Worm (Caenorhabditis elegans): ENCODE measurements around the gene ZK856.11.

ZK856.11 gene

ce11 chrV:10241121-10241803 is 36.5 kb upstream of the ZK856.11 start, which contains the start of the genes C12D8.21 and col-148:
Gene C12D8.21 (minus strand): TSS chrV:10241188.
Gene col-148 (plus strand): TSS chrV:10241753.
- TF ChIP-seq lin-11 (tag; optimal IDR thresholded peaks at IDR 0.05) = no peak
- TF ChIP-seq ref-2 (tag; optimal IDR thresholded peaks at IDR 0.05) = no peak
- no peak for TF ChIP-seq ceh-18 (tag; optimal IDR thresholded peaks at IDR 0.05)
- TF ChIP-seq syd-9 (tag; optimal IDR thresholded peaks at IDR 0.05) = no peak
- TF ChIP-seq pha-2 (tag; optimal IDR thresholded peaks at IDR 0.05) = no peak
- TF ChIP-seq ttx-3 (tag; optimal IDR thresholded peaks at IDR 0.05) = no peak
- TF ChIP-seq pqm-1 (tag; optimal IDR thresholded peaks at IDR 0.05) = no peak
- TF ChIP-seq rnt-1 (tag; optimal IDR thresholded peaks at IDR 0.05) = no peak
- TF ChIP-seq pat-9 (tag; optimal IDR thresholded peaks at IDR 0.05) = no peak
- no peak for TF ChIP-seq elt-2 (tag; optimal IDR thresholded peaks at IDR 0.05)
- TF ChIP-seq sdc-2 (tag; optimal IDR thresholded peaks at IDR 0.05) = no peak
- TF ChIP-seq pax-1 (tag; optimal IDR thresholded peaks at IDR 0.05) = no peak
- TF ChIP-seq fax-1 (tag; optimal IDR thresholded peaks at IDR 0.05) = no peak
- no peak for TF ChIP-seq tbx-7 (tag; optimal IDR thresholded peaks at IDR 0.05)
- no peak for TF ChIP-seq ceh-2 (tag; optimal IDR thresholded peaks at IDR 0.05)
- no peak for TF ChIP-seq ets-4 (tag; optimal IDR thresholded peaks at IDR 0.05)
- no peak for TF ChIP-seq unc-3 (GFP tag; conservative IDR thresholded peaks at IDR 0.05)
- no peak for TF ChIP-seq unc-3 (tag; optimal IDR thresholded peaks at IDR 0.05)

- TF ChIP-seq pax-1 (tag; optimal IDR thresholded peaks at IDR 0.05) (no peak), eyg-1 (tag; optimal IDR thresholded peaks at IDR 0.05) (no peak)
Observed at ce11 chrV:10239861-10240260, 35.1 kb upstream of the ZK856.11 start, which contains the start of gene fipr-8. Gene fipr-8 (minus strand): TSS chrV:10239961.

ce11 chrV:10238665-10239064 is 33.9 kb upstream of the ZK856.11 start, which contains the start of gene fubl-1:
Gene fubl-1 (minus strand): TSS chrV:10238866.
- TF ChIP-seq npax-4 (tag; optimal IDR thresholded peaks at IDR 0.05) (no peak), tbx-2 (tag; optimal IDR thresholded peaks at IDR 0.05) (peak; percentile 26), unc-55 (GFP tag; optimal IDR thresholded peaks at IDR 0.05) (peak; percentile 30), ceh-31 (tag; optimal IDR thresholded peaks at IDR 0.05) (peak; percentile 59)

- TF ChIP-seq unc-86 (tag; optimal IDR thresholded peaks at IDR 0.05) (no peak), ahr-1 (tag; optimal IDR thresholded peaks at IDR 0.05) (no peak), ref-2 (tag; optimal IDR thresholded peaks at IDR 0.05) (no peak), dmd-4 (tag; optimal IDR thresholded peaks at IDR 0.05; ENCODE audit: borderline replicate concordance) (no peak), ceh-48 (tag; optimal IDR thresholded peaks at IDR 0.05) (no peak), ceh-2 (tag; optimal IDR thresholded peaks at IDR 0.05) (no peak), C08G9.2 (tag; optimal IDR thresholded peaks at IDR 0.05) (no peak), tbx-2 (tag; optimal IDR thresholded peaks at IDR 0.05) (no peak), odd-2 (tag; optimal IDR thresholded peaks at IDR 0.05) (no peak), sdc-2 (tag; optimal IDR thresholded peaks at IDR 0.05) (no peak), T23F11.4 (GFP tag; optimal IDR thresholded peaks at IDR 0.05) (no peak), ceh-30 (tag; optimal IDR thresholded peaks at IDR 0.05) (no peak), ceh-24 (tag; optimal IDR thresholded peaks at IDR 0.05) (no peak), nfya-1 (tag; optimal IDR thresholded peaks at IDR 0.05) (no peak)
Observed at ce11 chrV:10237959-10238444, 33.3 kb upstream of the ZK856.11 start.

- TF ChIP-seq gmeb-2 (tag; optimal IDR thresholded peaks at IDR 0.05) (no peak), ztf-16 (tag; optimal IDR thresholded peaks at IDR 0.05) (no peak), ceh-34 (tag; optimal IDR thresholded peaks at IDR 0.05) (no peak), nhr-11 (tag; optimal IDR thresholded peaks at IDR 0.05) (no peak), unc-42 (tag; optimal IDR thresholded peaks at IDR 0.05) (no peak), zip-5 (tag; optimal IDR thresholded peaks at IDR 0.05) (no peak), K02D7.2 (tag; optimal IDR thresholded peaks at IDR 0.05) (no peak), ama-1 (optimal IDR thresholded peaks at IDR 0.05) (no peak), pax-1 (tag; optimal IDR thresholded peaks at IDR 0.05) (no peak), ceh-45 (GFP tag; IDR thresholded peaks at IDR 0.05) (no peak), sox-4 (tag; optimal IDR thresholded peaks at IDR 0.05) (no peak), tbx-7 (tag; optimal IDR thresholded peaks at IDR 0.05) (no peak), K09A11.1 (tag; optimal IDR thresholded peaks at IDR 0.05; ENCODE audit: insufficient read depth) (no peak), unc-55 (GFP tag; optimal IDR thresholded peaks at IDR 0.05) (no peak), hlh-13 (GFP tag; optimal IDR thresholded peaks at IDR 0.05) (no peak), ref-2 (tag; optimal IDR thresholded peaks at IDR 0.05) (no peak), pag-3 (tag; optimal IDR thresholded peaks at IDR 0.05; ENCODE audit: borderline replicate concordance) (no peak)
Observed at ce11 chrV:10237171-10237570, 32.4 kb upstream of the ZK856.11 start.
